Worm (Caenorhabditis elegans): ENCODE results near the gene ZK822.10.

ce11 chrIV:11913295-11913940 is 3.5 kb upstream of the ZK822.10 start:
- TF ChIP-seq snpc-4 (tag; optimal IDR thresholded peaks at IDR 0.05): no peak
- TF ChIP-seq unc-39 (tag; optimal IDR thresholded peaks at IDR 0.05): no peak
- no peak for TF ChIP-seq mbf-1 (tag; optimal IDR thresholded peaks at IDR 0.05)
- no peak for TF ChIP-seq lsy-2 (tag; optimal IDR thresholded peaks at IDR 0.05)
- TF ChIP-seq aly-2 (tag; optimal IDR thresholded peaks at IDR 0.05): no peak
